Fruit fly (Drosophila melanogaster) S2 (cell line): ENCODE results near the gene ear.

Experiments
- CG8478 ChIP-seq: fragments of >200 bp; optimal IDR thresholded peaks from 2 replicates; lab custom pipeline; 2018
- CTCF ChIP-seq, 2 experiments: fragments of >200 bp; optimal IDR thresholded peaks; 2 replicates each; lab custom pipeline; 2018

The ear gene

DNA sequence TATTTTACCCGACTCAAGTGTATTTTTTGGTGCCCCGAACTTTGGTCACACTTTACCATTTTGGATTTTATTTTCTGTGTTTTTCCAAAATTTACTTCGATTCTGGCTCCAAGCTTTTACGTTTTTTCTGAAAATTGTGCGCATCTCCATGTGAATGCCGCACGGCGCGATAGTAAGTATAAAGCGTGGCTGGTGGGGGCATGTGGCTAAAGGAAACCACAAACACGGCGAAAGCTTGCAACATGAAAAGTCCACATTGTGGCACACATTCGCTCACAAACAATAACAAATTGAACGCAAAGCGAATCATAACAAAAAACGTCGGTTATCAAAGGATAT, at the start of gene ear:
Gene ear (plus strand): TSS at position 10 of the 339 bp plus-strand sequence.
- TF ChIP-seq CTCF (optimal IDR thresholded peaks at IDR 0.05; lab: Kevin White, UChicago) (no peak), CG8478 (no peak)

DNA sequence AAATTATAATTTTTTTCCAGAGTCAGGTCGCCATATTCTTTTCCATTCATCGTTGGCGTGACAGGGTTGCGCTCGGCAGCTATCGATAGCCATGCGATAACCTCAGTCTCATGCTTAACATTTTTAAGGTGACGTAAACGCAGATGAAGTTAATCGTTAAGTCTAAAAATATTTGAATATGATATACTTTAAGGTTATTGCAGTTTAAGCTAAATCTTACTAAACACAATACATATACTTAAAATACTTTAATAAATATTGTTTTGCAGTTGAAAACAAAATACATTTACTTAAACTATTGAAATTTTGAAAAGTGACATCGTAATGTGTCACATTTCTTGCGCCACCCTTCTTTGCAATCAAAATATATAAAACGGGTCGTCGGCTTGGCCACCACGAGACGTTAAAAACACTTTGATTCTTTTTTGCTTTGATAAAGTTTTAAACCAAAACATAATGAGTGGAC, 45.4 kb upstream of the ear start, which contains the start of the genes Cp190 and CG4338:
Gene Cp190 (minus strand): TSS at position 84 of the 466 bp plus-strand sequence.
Gene CG4338 (plus strand): TSS at position 365 of the 466 bp plus-strand sequence.
- no peak for TF ChIP-seq CG8478
- TF ChIP-seq CTCF (optimal IDR thresholded peaks at IDR 0.05; lab: Kevin White, UChicago) = no peak

DNA sequence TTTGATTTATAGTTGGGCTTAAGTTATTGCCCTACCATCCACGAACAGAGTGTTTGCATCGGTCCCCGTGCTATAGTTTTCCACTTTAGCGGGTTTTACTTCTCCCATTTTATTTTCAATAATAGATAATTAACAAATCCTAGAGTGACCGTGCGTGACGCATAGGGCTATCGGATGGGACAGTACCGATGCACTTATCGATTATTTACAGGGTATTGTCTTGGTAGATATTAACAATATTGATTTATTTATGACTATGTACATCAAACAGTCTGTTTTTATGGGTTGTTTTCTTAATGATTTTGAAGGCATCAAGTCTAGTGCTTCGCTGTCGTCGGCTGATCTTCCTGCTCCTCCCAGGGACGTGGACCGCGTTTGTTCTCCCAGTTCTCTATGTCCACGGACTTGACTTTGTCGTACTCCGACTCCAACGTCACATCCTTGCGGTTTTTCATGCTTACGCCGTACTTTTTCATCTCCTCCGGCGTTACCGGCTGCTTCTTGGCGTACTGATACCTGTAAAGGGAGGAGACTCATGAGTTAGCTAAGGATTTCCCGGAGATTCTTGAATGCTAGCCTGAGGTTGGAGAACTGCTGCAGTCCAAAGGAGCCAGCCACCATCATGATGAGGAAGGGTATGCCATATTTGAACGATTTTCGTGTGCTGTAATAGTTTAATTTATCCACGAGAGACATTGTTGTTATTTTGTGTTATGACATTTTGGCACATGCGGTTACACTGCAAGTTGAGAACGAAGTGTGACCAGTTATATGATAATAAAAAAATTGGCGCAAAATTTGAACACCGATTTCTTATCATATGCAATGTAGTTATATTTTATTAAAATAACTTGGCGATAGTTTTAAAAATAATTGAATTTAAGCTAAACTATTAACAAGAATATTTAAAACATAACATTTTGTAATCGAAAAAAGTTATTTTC, 42.4 kb upstream of the ear start, which contains the start of the genes MRG15 and Tm1:
Gene MRG15 (minus strand): TSS at position 184 of the 944 bp plus-strand sequence.
Gene Tm1 (plus strand): TSS at position 295 of the 944 bp plus-strand sequence.
- TF ChIP-seq CG8478 (no peak), CTCF (optimal IDR thresholded peaks at IDR 0.05; lab: Kevin White, UChicago) (no peak)

DNA sequence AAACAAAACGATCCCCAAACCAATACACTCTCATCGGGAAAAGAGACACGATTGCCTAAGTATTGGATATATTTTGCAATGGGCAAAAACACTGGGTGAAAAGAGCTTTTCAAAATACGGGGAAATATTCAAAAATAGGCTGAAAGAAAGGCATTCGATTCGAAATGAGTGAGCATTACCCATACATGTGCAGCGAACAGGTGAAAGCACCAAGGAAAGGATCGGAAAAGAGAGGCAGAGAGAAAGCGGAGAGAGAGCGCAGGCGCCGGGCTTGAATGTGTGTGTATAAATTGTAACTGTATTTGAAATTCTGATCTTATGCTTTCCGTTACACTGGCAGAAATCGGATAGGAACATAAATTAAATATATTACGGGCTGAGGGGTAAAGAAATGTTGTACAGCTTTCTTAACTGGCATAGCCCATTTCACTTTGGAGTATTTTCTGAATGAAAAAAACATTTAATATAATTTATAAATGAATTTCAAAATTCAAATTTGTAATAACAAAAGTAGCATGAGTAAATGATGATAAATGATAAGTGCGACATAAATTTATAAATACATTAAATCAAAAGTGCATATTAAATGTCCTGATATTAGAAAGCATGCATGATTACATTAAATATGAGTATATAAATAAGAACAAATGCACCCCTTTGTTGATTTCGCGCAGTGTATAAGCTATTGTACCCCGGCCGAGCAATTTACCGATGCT, 39.8 kb upstream of the ear start:
- no peak for TF ChIP-seq CTCF (optimal IDR thresholded peaks at IDR 0.05; lab: Kevin White, UChicago)

DNA sequence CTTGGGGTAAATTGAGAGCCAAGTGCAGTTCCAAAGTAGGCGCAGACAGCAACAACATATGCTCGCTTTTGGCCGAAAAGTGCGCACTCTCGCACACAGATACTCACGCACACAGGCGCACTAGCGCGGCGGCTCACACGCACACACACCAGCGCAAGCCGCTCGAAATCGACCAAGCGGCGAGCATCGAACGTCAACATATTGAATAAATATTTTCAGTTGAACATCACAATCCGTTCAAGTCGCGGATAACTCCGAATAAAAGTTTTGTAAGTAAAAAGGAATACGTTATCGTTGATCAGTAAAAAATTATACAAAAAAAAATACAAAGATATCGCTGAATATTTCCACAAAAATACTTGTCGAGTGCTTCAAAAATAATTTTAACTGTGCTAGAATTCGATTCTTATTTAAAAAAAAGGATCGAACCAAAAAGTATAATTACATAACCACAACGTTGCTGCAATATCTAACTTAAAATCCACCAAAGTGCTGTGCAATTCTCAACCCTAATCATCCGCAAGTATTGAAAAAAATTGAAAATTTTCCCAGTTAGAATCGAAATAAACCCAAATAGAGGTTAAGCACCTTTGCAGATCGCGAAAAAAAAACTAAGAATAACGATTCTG, 39.1 kb upstream of the ear start:
- TF ChIP-seq CTCF (optimal IDR thresholded peaks at IDR 0.05; lab: Kevin White, UChicago) (no peak), CG8478 (no peak)

DNA sequence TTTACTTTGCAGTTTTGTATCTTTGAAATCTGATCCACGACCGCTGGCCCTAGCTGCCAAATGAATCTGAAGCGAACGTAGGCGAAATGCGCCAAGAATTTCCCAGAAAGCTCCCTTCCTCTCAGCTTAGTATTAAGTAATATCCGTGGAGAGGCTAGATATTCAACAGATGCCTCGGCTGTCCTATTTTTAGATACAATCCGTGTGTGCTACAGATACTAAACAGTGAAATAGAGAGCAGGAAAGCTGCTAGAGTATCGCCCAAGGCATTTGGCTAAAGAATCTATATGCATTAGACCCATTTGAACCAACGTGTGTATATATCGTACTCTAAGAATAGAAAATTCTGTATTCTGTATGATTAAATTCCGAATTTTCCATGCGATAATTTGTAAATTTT, 38.2 kb upstream of the ear start:
- TF ChIP-seq CTCF (optimal IDR thresholded peaks at IDR 0.05; lab: Kevin White, UChicago) (no peak), CG8478 (no peak)

DNA sequence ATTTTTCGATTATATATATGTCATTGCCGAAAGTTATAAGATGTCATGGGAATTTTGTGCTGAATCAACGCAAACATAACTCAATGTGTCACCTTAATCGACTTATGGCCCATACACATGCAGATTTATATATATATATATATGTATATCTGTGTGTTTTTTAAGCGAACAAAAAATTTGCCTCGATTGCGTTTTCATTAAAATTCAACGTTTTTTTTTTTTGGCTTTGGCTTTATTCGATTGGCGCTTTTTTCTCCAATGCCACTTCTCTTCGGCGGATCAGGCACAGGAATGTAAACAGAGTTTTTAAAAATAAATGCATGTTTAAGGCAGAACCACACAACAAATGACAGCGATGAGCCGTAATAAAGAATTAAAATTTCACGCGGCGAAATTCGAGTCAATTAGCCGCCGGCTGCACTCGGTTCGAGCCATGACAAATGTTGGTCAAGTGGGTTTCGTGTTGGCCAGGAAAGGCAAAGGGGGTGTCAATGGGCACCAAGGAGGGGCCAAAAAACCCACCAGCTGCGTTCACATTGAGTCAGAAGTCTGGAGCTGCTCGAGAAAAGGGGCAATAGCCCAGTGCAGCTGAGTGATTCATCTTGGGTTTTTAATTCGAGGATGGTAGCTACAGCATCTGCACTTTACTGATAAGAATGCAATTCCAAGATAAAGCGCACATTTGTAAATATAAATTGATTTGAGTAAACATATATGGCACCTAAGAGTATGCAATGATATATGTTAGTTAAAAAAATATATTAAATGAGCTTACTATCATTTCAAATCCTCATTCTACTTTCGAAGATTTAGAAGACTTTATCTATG, 37.4 kb upstream of the ear start:
- TF ChIP-seq CG8478 (no peak), CTCF (optimal IDR thresholded peaks at IDR 0.05; lab: Kevin White, UChicago) (no peak)

DNA sequence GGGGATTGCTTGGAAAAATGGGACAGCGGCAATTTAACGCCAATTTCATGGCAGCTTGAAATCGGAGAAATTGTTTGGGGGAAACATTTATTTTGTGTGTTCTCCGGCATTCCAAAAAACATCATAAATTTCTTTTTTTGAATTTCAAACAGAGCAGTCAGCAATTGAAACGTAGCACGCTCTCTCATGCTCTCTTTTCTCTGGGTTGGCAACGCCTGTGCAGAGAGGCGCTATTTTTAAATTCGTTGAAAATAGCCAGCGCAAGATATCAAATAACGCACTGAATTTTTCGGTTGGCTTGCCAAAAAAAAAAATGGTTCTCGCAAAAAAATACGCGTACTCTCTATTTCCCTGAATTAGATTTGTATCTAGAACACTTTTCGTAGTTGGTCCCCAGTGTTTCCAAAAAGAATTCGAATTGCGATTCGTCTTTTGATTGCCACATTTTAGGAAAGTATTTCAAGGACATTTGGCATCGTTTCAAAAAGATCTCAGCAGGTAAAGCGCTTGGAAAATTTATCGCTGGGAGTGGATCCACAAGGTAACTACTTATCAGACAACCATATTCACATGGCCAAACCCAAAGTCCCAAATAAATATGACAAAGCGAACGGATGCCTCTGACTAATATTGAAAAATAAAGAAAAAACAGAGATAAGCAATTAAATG, 34.4 kb upstream of the ear start:
- TF ChIP-seq CTCF (optimal IDR thresholded peaks at IDR 0.05; lab: Kevin White, UChicago) (peak in 1 of 2 experiments; percentile 32), CG8478 (no peak)

DNA sequence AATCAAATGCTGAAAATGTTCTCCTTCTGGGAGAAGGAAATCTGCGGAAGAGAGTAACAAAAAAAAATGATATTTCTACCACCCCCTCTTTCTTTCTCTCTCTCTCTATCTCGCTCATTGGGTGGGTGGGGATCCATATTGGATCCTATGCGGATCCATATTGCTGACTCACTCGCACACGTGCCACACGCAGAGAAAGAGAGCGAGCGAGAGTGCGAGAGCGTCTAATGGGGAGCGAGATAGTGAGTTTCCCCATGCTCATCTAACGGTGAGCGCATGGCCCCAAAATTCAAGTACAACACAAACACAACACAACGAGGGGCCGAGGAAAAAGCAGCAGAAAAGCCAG, 33.9 kb upstream of the ear start:
- TF ChIP-seq CTCF (optimal IDR thresholded peaks at IDR 0.05; lab: Kevin White, UChicago) (no peak), CG8478 (no peak)

DNA sequence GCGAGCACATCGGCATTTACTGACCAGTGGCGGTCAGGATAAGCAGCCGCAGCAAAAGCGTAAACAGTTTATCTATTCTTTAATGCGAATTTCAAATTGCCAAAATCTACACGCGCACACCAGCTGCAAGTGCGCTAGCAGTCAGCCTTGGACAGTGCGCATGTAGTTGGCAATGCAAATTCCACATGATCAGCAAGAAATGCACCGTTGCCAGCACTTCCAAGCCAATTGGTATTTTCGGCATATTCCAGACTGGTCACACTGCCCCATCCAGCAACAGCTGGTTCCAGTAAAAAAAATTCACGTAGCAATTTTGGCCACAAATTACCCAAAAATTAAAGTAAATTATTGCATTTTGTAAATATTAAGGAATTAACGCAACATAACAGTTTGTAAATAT, 32.8 kb upstream of the ear start:
- TF ChIP-seq CTCF (optimal IDR thresholded peaks at IDR 0.05; lab: Kevin White, UChicago) (peak; percentile 51 to 64), CG8478 (no peak)

DNA sequence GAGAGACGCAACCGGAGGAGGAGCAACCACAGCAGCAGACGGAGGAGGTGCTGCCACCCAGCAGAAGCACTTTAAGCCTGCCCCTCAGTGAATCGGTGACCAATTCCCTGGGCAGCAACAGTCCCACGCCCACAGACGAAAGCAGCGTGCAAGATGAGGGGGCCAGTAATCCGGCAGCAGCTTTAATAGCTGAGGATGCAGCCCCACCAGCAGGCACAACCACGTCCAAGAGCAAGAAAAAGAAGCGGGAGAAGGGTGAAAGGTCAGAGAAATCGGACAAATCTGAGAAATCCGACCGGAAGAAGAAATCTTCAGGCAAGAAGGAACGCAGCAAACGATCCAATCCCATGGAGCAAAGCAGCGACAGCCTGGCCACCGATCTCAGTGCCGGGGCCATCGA, 31.8 kb upstream of the ear start:
- no peak for TF ChIP-seq CG8478
- no peak for TF ChIP-seq CTCF (optimal IDR thresholded peaks at IDR 0.05; lab: Kevin White, UChicago)

DNA sequence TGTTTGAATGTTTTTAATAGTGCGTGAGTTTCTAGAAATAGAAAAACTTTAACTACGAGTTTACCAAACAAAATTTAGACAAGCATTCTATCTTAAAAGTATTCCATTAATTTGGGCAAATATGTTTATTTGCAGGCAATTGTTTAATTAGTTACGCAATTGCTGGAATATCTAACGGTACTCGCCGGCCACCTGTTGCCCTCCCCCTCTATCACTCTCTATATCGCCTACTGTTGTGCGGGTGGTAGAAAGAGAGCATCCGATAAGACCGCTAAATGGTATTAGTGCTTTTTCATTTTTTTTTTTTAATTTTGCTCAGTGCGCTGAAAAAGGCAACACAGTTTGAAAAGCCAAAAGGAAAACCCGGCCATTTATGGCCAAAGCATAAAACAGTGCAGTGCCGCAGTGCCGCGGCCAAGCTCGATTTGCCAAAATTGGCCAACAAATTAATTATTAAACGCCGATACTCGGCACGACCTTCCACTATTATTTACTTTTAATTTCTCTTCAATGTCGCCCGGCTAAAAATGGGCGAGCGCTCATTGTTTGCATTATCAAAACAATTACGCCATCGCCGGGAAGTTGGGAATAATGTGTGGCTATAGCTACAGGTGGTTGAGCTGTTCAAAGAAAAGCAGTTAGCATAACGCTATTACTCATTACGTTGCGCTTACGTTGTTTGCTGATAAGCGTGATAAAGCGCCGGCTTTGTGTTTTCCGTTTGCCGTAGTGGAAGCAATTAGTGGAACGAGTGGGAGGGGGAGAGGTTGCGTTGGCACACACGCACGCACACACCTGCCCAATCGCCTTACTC, 30.5 kb upstream of the ear start:
- TF ChIP-seq CTCF (optimal IDR thresholded peaks at IDR 0.05; lab: Kevin White, UChicago) (no peak), CG8478 (no peak)

DNA sequence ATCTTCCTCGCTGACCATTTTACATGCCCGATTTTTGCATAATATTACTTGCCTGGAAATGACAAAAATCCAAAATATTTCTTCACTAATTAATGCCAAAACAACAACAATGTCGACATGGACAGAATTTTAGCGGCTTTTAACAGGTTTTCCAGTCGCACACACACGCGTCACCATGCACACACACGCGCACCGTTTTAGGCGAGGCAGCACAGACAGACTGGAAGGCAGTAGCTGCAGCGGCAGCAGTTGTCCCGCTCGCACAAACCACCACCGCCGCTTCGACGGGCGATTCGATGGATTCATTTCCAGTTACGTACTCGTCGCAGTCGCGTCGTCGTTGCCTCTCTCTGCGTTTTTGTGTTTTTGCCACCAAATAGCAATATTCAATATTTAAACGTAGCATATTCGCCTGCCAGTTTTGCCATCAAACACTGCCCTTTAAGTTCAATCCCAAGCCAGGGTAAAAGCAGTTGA, 29.9 kb upstream of the ear start, which contains the start of gene CG45218:
Gene CG45218 (minus strand): TSS at position 158 of the 477 bp plus-strand sequence.
- TF ChIP-seq CG8478 = no peak
- no peak for TF ChIP-seq CTCF (optimal IDR thresholded peaks at IDR 0.05; lab: Kevin White, UChicago)
